Worm (Caenorhabditis elegans) whole organism, L1 larva: ENCODE data around the gene ani-1.

Source experiments
- ceh-8 ChIP-seq: fragments of 200-800 bp; sonication (Bioruptor generic); optimal IDR thresholded peaks from 2 replicates; lab custom pipeline; 2018; ENCODE audit warnings: mild to moderate bottlenecking, missing genetic modification characterization, moderate library complexity, missing compliant biosample characterization
- nhr-12 ChIP-seq: sonication (generic microtip); optimal IDR thresholded peaks from 2 replicates; lab custom pipeline; 2017; ENCODE audit warnings: missing biosample characterization, missing genetic modification characterization
- nhr-237 ChIP-seq: fragments of 150-350 bp; optimal IDR thresholded peaks from 2 replicates; lab custom pipeline; 2014; ENCODE audit warnings: missing biosample characterization, missing genetic modification characterization
- skn-1 ChIP-seq: fragments of 150-350 bp; optimal IDR thresholded peaks from 2 replicates; lab custom pipeline; 2014; ENCODE audit warnings: missing biosample characterization, missing genetic modification characterization
- unc-130 ChIP-seq: fragments of 150-350 bp; optimal IDR thresholded peaks from 2 replicates; lab custom pipeline; 2017; ENCODE audit warnings: missing biosample characterization, missing genetic modification characterization, inconsistent platforms

DNA sequence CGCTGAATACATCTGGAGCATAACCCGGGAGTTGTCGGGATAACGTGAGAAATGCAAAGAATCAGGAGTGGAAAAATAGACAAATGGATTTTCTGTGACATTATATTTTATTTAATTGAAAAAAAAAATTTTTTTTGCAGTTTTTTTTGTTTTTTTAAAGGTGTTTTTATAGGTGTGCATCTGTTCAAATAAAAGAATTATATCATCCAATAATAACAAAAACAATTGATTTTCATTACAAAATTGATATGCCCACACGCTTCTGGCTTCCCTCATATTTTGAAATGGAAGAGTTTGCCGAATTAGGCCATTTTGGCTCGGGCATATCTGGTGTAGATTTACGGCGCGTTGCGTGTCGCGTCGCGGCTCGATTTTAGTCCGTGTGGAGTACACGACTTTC, 38.8 kb upstream of the ani-1 start, which contains the start of gene Y49E10.25:
- TF ChIP-seq unc-130 (tag; lab: Kevin White, UChicago) (no peak), skn-1 (no peak), nhr-237 (no peak), nhr-12 (tag; lab: Kevin White, UChicago) (no peak), ceh-8 (GFP tag; lab: Kevin White, UChicago) (no peak)
